Worm (Caenorhabditis elegans) whole organism, late embryonic: ENCODE data around the gene F13H8.6.

Experiments
- C38D4.7 ChIP-seq: fragments of 200-800 bp; sonication (Bioruptor generic); optimal IDR thresholded peaks from 2 replicates; lab custom pipeline; 2018; ENCODE audit warnings: mild to moderate bottlenecking, missing genetic modification characterization, moderate library complexity, missing compliant biosample characterization
- F13H6.1 ChIP-seq: sonication (generic microtip); optimal IDR thresholded peaks from 2 replicates; lab custom pipeline; 2016; ENCODE audit warnings: missing genetic modification characterization, missing compliant biosample characterization
- K02D7.2 ChIP-seq: sonication (generic microtip); optimal IDR thresholded peaks from 2 replicates; lab custom pipeline; 2017; ENCODE audit warnings: mild to moderate bottlenecking, missing genetic modification characterization, missing compliant biosample characterization
- K09A11.1 ChIP-seq: sonication (generic microtip); optimal IDR thresholded peaks from 2 replicates; lab custom pipeline; 2017; ENCODE audit warnings: antibody characterized with exemption, mild to moderate bottlenecking, missing genetic modification characterization, missing compliant biosample characterization; ENCODE audit not compliant: insufficient read depth
- ahr-1 ChIP-seq: sonication (generic microtip); optimal IDR thresholded peaks from 2 replicates; lab custom pipeline; 2016; ENCODE audit warnings: missing genetic modification characterization, missing compliant biosample characterization
- ceh-18 ChIP-seq: sonication (generic microtip); optimal IDR thresholded peaks from 2 replicates; lab custom pipeline; 2016; ENCODE audit warnings: missing genetic modification characterization, missing compliant biosample characterization
- ceh-19 ChIP-seq: fragments of 200-800 bp; sonication (Bioruptor generic); optimal IDR thresholded peaks from 2 replicates; lab custom pipeline; 2018; ENCODE audit warnings: mild to moderate bottlenecking, missing genetic modification characterization, missing compliant biosample characterization
- ceh-2 ChIP-seq: sonication (generic microtip); optimal IDR thresholded peaks from 2 replicates; lab custom pipeline; 2016; ENCODE audit warnings: missing genotype, missing genetic modification characterization, missing compliant biosample characterization
- ceh-22 ChIP-seq: sonication (generic microtip); optimal IDR thresholded peaks from 2 replicates; lab custom pipeline; 2017; ENCODE audit warnings: missing biosample characterization, missing genetic modification characterization
- ceh-34 ChIP-seq: sonication (generic microtip); optimal IDR thresholded peaks from 2 replicates; lab custom pipeline; 2016; ENCODE audit warnings: mild to moderate bottlenecking, missing genetic modification characterization, missing compliant biosample characterization
- ceh-45 ChIP-seq: fragments of 200-800 bp; sonication (Bioruptor generic); IDR thresholded peaks from 2 replicates; pipeline ENCODE4 v1.3.6; 2022; ENCODE audit warnings: missing genetic modification reagents, missing genetic modification characterization, missing compliant biosample characterization
- ceh-6 ChIP-seq: fragments of 200-800 bp; sonication (Bioruptor generic); optimal IDR thresholded peaks from 2 replicates; lab custom pipeline; 2018; ENCODE audit warnings: mild to moderate bottlenecking, missing genetic modification characterization, missing compliant biosample characterization
- ceh-9 ChIP-seq: sonication (generic microtip); optimal IDR thresholded peaks from 2 replicates; lab custom pipeline; 2016; ENCODE audit warnings: mild to moderate bottlenecking, missing genetic modification characterization, inconsistent platforms, missing compliant biosample characterization
- che-1 ChIP-seq: sonication (generic microtip); optimal IDR thresholded peaks from 2 replicates; lab custom pipeline; 2016; ENCODE audit warnings: mild to moderate bottlenecking, missing genetic modification characterization, missing compliant biosample characterization
- dmd-4 ChIP-seq: sonication (generic microtip); optimal IDR thresholded peaks from 2 replicates; lab custom pipeline; 2016; ENCODE audit warnings: borderline replicate concordance, missing genetic modification characterization, missing compliant biosample characterization
- dve-1 ChIP-seq: sonication (generic microtip); optimal IDR thresholded peaks from 2 replicates; lab custom pipeline; 2017; ENCODE audit warnings: antibody characterized with exemption, mild to moderate bottlenecking, missing genetic modification characterization, missing compliant biosample characterization
- ets-4 ChIP-seq: sonication (generic microtip); optimal IDR thresholded peaks from 2 replicates; lab custom pipeline; 2016; ENCODE audit warnings: missing genetic modification characterization, missing compliant biosample characterization
- eyg-1 ChIP-seq: sonication (generic microtip); optimal IDR thresholded peaks from 2 replicates; lab custom pipeline; 2016; ENCODE audit warnings: missing genotype, missing genetic modification characterization, missing compliant biosample characterization
- fax-1 ChIP-seq: sonication (generic microtip); optimal IDR thresholded peaks from 2 replicates; lab custom pipeline; 2016; ENCODE audit warnings: missing genotype, missing genetic modification characterization, missing compliant biosample characterization
- fkh-10 ChIP-seq: fragments of 150-350 bp; optimal IDR thresholded peaks from 2 replicates; lab custom pipeline; 2014; ENCODE audit warnings: missing biosample characterization, missing genetic modification reagents, missing genetic modification characterization
- gmeb-2 ChIP-seq: sonication (generic microtip); optimal IDR thresholded peaks from 2 replicates; lab custom pipeline; 2016; ENCODE audit warnings: missing genetic modification characterization, inconsistent platforms, missing compliant biosample characterization
- hlh-15 ChIP-seq: sonication (generic microtip); optimal IDR thresholded peaks from 2 replicates; lab custom pipeline; 2016; ENCODE audit warnings: missing genetic modification characterization, missing compliant biosample characterization
- hlh-30 ChIP-seq: sonication (generic microtip); optimal IDR thresholded peaks from 2 replicates; lab custom pipeline; 2017; ENCODE audit warnings: antibody characterized with exemption, missing genetic modification characterization, missing compliant biosample characterization; ENCODE audit not compliant: insufficient read depth
- hlh-8 ChIP-seq: sonication (generic microtip); optimal IDR thresholded peaks from 2 replicates; lab custom pipeline; 2016; ENCODE audit warnings: missing genotype, missing genetic modification characterization, missing compliant biosample characterization
- lim-6 ChIP-seq: sonication (generic microtip); optimal IDR thresholded peaks from 2 replicates; lab custom pipeline; 2016; ENCODE audit warnings: missing genetic modification characterization, missing compliant biosample characterization
- lin-11 ChIP-seq: fragments of 200-800 bp; sonication (Bioruptor generic); optimal IDR thresholded peaks from 2 replicates; lab custom pipeline; 2018; ENCODE audit warnings: mild to moderate bottlenecking, missing genetic modification characterization, missing compliant biosample characterization
- madf-2 ChIP-seq: sonication (generic microtip); optimal IDR thresholded peaks from 2 replicates; lab custom pipeline; 2017; ENCODE audit warnings: missing genetic modification characterization, missing compliant biosample characterization
- nhr-232 ChIP-seq: sonication (generic microtip); optimal IDR thresholded peaks from 2 replicates; lab custom pipeline; 2016; ENCODE audit warnings: missing genetic modification characterization, missing compliant biosample characterization
- npax-4 ChIP-seq: sonication (generic microtip); optimal IDR thresholded peaks from 2 replicates; lab custom pipeline; 2016; ENCODE audit warnings: missing genetic modification characterization, missing compliant biosample characterization
- odd-2 ChIP-seq: sonication (generic microtip); optimal IDR thresholded peaks from 2 replicates; lab custom pipeline; 2017; ENCODE audit warnings: antibody characterized with exemption, mild to moderate bottlenecking, missing genetic modification characterization, missing compliant biosample characterization
- pat-9 ChIP-seq: fragments of 200-800 bp; sonication (Bioruptor generic); optimal IDR thresholded peaks from 2 replicates; lab custom pipeline; 2018; ENCODE audit warnings: mild to moderate bottlenecking, missing genetic modification characterization, moderate library complexity, missing compliant biosample characterization
- pax-1 ChIP-seq: fragments of 150-350 bp; optimal IDR thresholded peaks from 2 replicates; lab custom pipeline; 2014; ENCODE audit warnings: missing biosample characterization, missing genetic modification characterization
- pha-2 ChIP-seq: sonication (generic microtip); optimal IDR thresholded peaks from 2 replicates; lab custom pipeline; 2017; ENCODE audit warnings: mild to moderate bottlenecking, missing genetic modification characterization, missing compliant biosample characterization
- pha-4 ChIP-seq: fragments of 150-350 bp; optimal IDR thresholded peaks from 2 replicates; lab custom pipeline; 2018; ENCODE audit warnings: missing biosample characterization, missing genetic modification reagents, missing genetic modification characterization
- ref-2 ChIP-seq: sonication (generic microtip); optimal IDR thresholded peaks from 2 replicates; lab custom pipeline; 2016; ENCODE audit warnings: missing genetic modification characterization, missing compliant biosample characterization
- rnt-1 ChIP-seq: sonication (generic microtip); optimal IDR thresholded peaks from 2 replicates; lab custom pipeline; 2016; ENCODE audit warnings: missing genetic modification characterization, missing compliant biosample characterization
- sdc-2 ChIP-seq: sonication (generic microtip); optimal IDR thresholded peaks from 2 replicates; lab custom pipeline; 2016; ENCODE audit warnings: missing genotype, missing genetic modification characterization, missing compliant biosample characterization
- sox-2 ChIP-seq: fragments of 200-800 bp; sonication (Bioruptor generic); IDR thresholded peaks from 2 replicates; pipeline ENCODE4 v1.3.6; 2022; ENCODE audit warnings: missing genetic modification reagents, missing genetic modification characterization, missing compliant biosample characterization
- syd-9 ChIP-seq: sonication (generic microtip); optimal IDR thresholded peaks from 2 replicates; lab custom pipeline; 2016; ENCODE audit warnings: mild to moderate bottlenecking, missing genetic modification characterization, moderate library complexity, missing compliant biosample characterization
- tbx-2 ChIP-seq: sonication (generic microtip); optimal IDR thresholded peaks from 2 replicates; lab custom pipeline; 2016; ENCODE audit warnings: missing genetic modification characterization, missing compliant biosample characterization
- tbx-7 ChIP-seq: sonication (generic microtip); optimal IDR thresholded peaks from 2 replicates; lab custom pipeline; 2016; ENCODE audit warnings: missing genotype, missing genetic modification characterization, missing compliant biosample characterization
- unc-42 ChIP-seq: sonication (generic microtip); optimal IDR thresholded peaks from 2 replicates; lab custom pipeline; 2016; ENCODE audit warnings: missing genotype, missing genetic modification characterization, missing compliant biosample characterization
- unc-55 ChIP-seq: sonication (generic microtip); optimal IDR thresholded peaks from 2 replicates; lab custom pipeline; 2017; ENCODE audit warnings: missing biosample characterization, missing genetic modification reagents, missing genetic modification characterization
- ztf-16 ChIP-seq: sonication (generic microtip); optimal IDR thresholded peaks from 2 replicates; lab custom pipeline; 2017; ENCODE audit warnings: missing genetic modification characterization, missing compliant biosample characterization

The F13H8.6 gene

DNA sequence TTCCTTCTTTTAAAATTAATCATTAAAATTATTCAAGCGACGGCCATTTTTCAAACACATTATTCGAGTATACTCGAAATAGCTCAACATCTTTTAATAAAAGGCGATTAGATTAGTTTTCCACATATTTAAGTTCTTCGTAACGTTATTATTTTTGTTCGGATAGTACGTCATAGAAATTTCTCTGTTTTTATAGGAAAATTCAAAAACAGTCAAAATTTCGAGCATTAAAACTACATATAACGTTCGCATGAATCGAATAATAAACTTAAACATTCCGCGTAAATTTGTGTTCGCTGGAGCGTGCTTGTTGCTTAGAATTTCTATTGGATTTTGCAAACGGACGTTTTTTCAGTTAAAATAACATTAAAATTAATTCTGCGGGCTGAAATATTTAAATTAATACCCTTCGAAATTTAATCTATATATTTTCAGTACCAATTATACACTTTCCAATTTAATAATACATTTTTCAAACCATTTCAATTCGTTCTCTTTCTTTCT, 41.5 kb downstream of the F13H8.6 start, which contains the start of gene blos-4:
Gene blos-4, plus strand, starts transcription at position 51 of the 504 bp plus-strand sequence.
- TF ChIP-seq hlh-8 (tag; lab: Kevin White, UChicago), result no peak
- no peak for TF ChIP-seq odd-2 (tag; lab: Kevin White, UChicago)
- no peak for TF ChIP-seq ceh-18
- no peak for TF ChIP-seq fax-1
- no peak for TF ChIP-seq unc-42 (tag; lab: Kevin White, UChicago)
- no peak for TF ChIP-seq gmeb-2 (tag; lab: Kevin White, UChicago)
- TF ChIP-seq sox-2 (GFP tag; lab: Robert Waterston, UW), result no peak
- no peak for TF ChIP-seq nhr-232
- TF ChIP-seq pax-1 (tag; lab: Kevin White, UChicago), result no peak
- TF ChIP-seq lim-6 (tag; lab: Kevin White, UChicago), result no peak
- TF ChIP-seq unc-55 (GFP tag; lab: Kevin White, UChicago), result no peak
- no peak for TF ChIP-seq pat-9
- TF ChIP-seq F13H6.1 (tag; lab: Kevin White, UChicago), result no peak
- TF ChIP-seq ahr-1 (tag; lab: Kevin White, UChicago), result no peak
- no peak for TF ChIP-seq ceh-6 (GFP tag; lab: Kevin White, UChicago)
- no peak for TF ChIP-seq syd-9 (tag; lab: Kevin White, UChicago)

DNA sequence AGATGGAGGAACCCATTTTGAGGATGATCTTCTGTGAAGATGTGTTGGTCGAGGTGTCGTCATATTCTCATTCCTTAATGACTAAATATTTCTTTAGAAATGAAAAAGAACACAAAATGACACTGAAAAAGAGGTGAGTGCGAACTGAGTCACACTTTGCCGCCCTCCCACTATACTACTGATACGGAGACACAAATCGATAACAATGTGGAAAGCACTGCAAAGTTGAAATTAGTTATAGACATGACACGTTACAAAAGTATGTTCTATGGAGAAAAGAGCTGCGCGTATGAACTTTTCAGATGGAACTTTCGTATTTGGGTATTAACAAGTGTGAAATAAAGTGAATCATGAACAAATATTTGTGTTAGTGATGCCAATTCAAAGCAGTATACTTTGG, 42.6 kb downstream of the F13H8.6 start, which contains the start of gene tat-4:
Gene tat-4, minus strand, starts transcription at position 117 of the 400 bp plus-strand sequence.
- no peak for TF ChIP-seq npax-4
- TF ChIP-seq, all 69 proteins: peak for 0

DNA sequence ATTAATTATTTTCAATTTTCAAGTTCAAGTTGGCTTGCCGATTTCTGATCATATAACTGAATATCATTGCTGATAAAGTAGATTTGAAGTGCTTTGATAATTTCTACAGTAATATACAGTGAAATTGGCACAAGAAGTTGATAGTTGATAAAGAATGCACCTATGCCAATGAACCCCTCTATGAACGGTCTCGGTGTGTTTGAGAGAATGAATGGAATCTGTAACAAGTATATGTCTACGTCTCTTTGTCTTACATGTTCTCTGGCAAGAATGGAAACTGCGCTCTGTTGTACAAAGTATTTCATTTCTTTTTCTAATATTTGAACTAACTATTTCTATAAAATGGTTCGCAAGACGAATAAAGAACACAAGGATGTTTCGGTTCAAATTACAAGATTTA, 45.0 kb downstream of the F13H8.6 start, which contains the start of gene T24H7.8:
Gene T24H7.8, plus strand, starts transcription at position 301 of the 400 bp plus-strand sequence.
- no peak for TF ChIP-seq pha-4 (tag; lab: Kevin White, UChicago)
- TF ChIP-seq lin-11, result no peak
- TF ChIP-seq K02D7.2, result no peak
- no peak for TF ChIP-seq tbx-7 (tag; lab: Kevin White, UChicago)
- no peak for TF ChIP-seq che-1 (tag; lab: Kevin White, UChicago)
- no peak for TF ChIP-seq pha-2 (tag; lab: Kevin White, UChicago)
- TF ChIP-seq ref-2 (tag; lab: Kevin White, UChicago), result no peak
- no peak for TF ChIP-seq ceh-18
- TF ChIP-seq ceh-19, result no peak
- TF ChIP-seq fkh-10, result no peak
- TF ChIP-seq ztf-16 (tag; lab: Kevin White, UChicago), result no peak
- TF ChIP-seq pat-9, result no peak
- no peak for TF ChIP-seq sdc-2
- no peak for TF ChIP-seq eyg-1 (tag; lab: Kevin White, UChicago)
- TF ChIP-seq ets-4 (tag; lab: Kevin White, UChicago), result no peak
- no peak for TF ChIP-seq ahr-1 (tag; lab: Kevin White, UChicago)
- no peak for TF ChIP-seq syd-9 (tag; lab: Kevin White, UChicago)
- no peak for TF ChIP-seq hlh-15 (tag; lab: Kevin White, UChicago)
- no peak for TF ChIP-seq K09A11.1 (tag; lab: Kevin White, UChicago)

DNA sequence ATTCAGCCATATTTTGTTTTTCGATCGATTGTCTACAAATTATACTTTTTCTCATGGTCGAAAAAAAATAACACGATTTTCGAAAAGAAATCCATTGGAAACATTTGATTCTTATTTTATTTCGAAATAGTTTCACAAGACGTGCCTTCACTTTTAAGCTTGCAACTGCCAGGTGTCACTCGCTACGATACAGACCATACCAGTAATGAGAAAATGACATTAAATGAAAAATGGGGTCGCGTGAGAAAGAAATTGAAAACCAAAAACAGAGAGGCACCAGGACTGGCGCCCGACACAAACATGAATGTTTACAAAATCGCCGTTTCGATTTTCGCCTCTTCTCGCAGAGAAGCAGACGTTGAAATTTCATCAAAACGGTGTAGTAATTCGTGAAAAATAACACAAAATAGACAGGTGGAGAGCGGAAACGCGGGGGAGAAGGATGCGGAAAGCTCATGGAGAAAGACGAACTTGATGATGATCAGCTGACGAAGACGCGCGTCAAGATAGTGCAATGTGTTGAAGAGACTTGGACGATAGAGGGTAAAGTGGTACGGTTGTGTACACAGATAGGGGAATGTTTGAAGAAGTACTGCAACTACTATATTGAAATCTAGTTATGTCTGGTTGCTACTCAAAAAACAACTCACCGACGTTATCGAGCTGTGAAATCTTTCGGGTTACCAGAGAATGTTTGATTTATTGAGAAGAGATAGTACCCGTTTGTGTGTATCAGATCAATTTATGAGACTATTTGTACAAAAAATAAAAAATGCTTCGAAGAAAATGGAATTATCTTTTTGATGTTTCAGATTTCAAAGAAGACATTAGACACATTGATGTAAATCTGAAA, 50.4 kb downstream of the F13H8.6 start:
- no peak for TF ChIP-seq ref-2 (tag; lab: Kevin White, UChicago)
- TF ChIP-seq ceh-6 (GFP tag; lab: Kevin White, UChicago), result no peak
- no peak for TF ChIP-seq madf-2 (tag; lab: Kevin White, UChicago)
- no peak for TF ChIP-seq dve-1
- TF ChIP-seq dmd-4 (tag; lab: Kevin White, UChicago), result no peak
- TF ChIP-seq C38D4.7 (GFP tag; lab: Kevin White, UChicago), result no peak
- peak; percentile 45 for TF ChIP-seq hlh-30
- no peak for TF ChIP-seq F13H6.1 (tag; lab: Kevin White, UChicago)
- peak; percentile 11 for TF ChIP-seq ceh-34 (tag; lab: Kevin White, UChicago)
- TF ChIP-seq ceh-45 (GFP tag; lab: Robert Waterston, UW), result no peak
- TF ChIP-seq ceh-9, result no peak
- TF ChIP-seq rnt-1, result no peak
- no peak for TF ChIP-seq fkh-10
- no peak for TF ChIP-seq unc-55 (GFP tag; lab: Kevin White, UChicago)
- no peak for TF ChIP-seq ceh-2 (tag; lab: Kevin White, UChicago)
- no peak for TF ChIP-seq che-1 (tag; lab: Kevin White, UChicago)
- peak; percentile 62 for TF ChIP-seq ceh-18
- no peak for TF ChIP-seq tbx-7 (tag; lab: Kevin White, UChicago)
- TF ChIP-seq ceh-22 (tag; lab: Kevin White, UChicago), result no peak
- no peak for TF ChIP-seq syd-9 (tag; lab: Kevin White, UChicago)
- TF ChIP-seq pax-1 (tag; lab: Kevin White, UChicago), result no peak
- peak; percentile 33 for TF ChIP-seq tbx-2 (tag; lab: Kevin White, UChicago)
- TF ChIP-seq hlh-8 (tag; lab: Kevin White, UChicago), result no peak
